Fruit fly (Drosophila melanogaster) whole organism, prepupa: ENCODE measurements around the gene Tep1.

Experiments
- Blimp-1 ChIP-seq: fragments of 200-800 bp; sonication (Bioruptor generic); optimal IDR thresholded peaks from 3 replicates; lab custom pipeline; 2017; ENCODE audit warnings: missing biosample characterization, missing genetic modification characterization, mild to moderate bottlenecking, moderate library complexity, missing genetic modification reagents
- Sox102F ChIP-seq: fragments of 200-800 bp; sonication (Bioruptor generic); optimal IDR thresholded peaks from 2 replicates; lab custom pipeline; 2016; ENCODE audit warnings: missing biosample characterization, mild to moderate bottlenecking, missing genetic modification characterization

dm6 chr2L:15902310-15902709 is 8.7 kb upstream of the Tep1 start, which contains the start of gene CG31821:
- no peak for TF ChIP-seq Blimp-1
- TF ChIP-seq Sox102F: no peak
